Worm (Caenorhabditis elegans) whole organism, L4 larva: ENCODE data around the gene polq-1.

ENCODE experiments used
- D1046.2 ChIP-seq: fragments of 200-800 bp; sonication (Bioruptor generic); IDR thresholded peaks from 2 replicates; pipeline ENCODE4 v1.3.6; 2022; ENCODE audit warnings: missing genetic modification characterization, missing compliant biosample characterization
- F10B5.3 ChIP-seq: sonication (generic microtip); optimal IDR thresholded peaks from 2 replicates; lab custom pipeline; 2016; ENCODE audit warnings: mild to moderate bottlenecking, missing genetic modification characterization, missing compliant biosample characterization
- F26F4.8 ChIP-seq: fragments of 200-800 bp; sonication (Bioruptor generic); conservative IDR thresholded peaks from 2 replicates; pipeline ENCODE4 v1.3.6; 2022; ENCODE audit warnings: missing genetic modification characterization, missing compliant biosample characterization
- F49E8.2 ChIP-seq: sonication (generic microtip); optimal IDR thresholded peaks from 2 replicates; lab custom pipeline; 2016; ENCODE audit warnings: missing compliant biosample characterization, mild to moderate bottlenecking, missing genetic modification characterization, borderline replicate concordance
- T20F7.1 ChIP-seq: fragments of 200-800 bp; sonication (Bioruptor generic); optimal IDR thresholded peaks from 2 replicates; lab custom pipeline; 2018; ENCODE audit warnings: mild to moderate bottlenecking, missing genetic modification characterization, missing compliant biosample characterization
- Y105C5A.15 ChIP-seq: fragments of 200-800 bp; sonication (Bioruptor generic); IDR thresholded peaks from 2 replicates; pipeline ENCODE4 v1.3.6; 2022; ENCODE audit warnings: missing genetic modification characterization, missing compliant biosample characterization
- Y48G9A.11 ChIP-seq: fragments of 200-800 bp; sonication (Bioruptor generic); IDR thresholded peaks from 2 replicates; pipeline ENCODE4 v1.3.6; 2022; ENCODE audit warnings: missing genetic modification reagents, missing genetic modification characterization, missing compliant biosample characterization
- Y5F2A.4 ChIP-seq: fragments of 200-800 bp; sonication (Bioruptor generic); optimal IDR thresholded peaks from 2 replicates; lab custom pipeline; 2018; ENCODE audit warnings: mild to moderate bottlenecking, missing genetic modification characterization, missing compliant biosample characterization
- ZK337.2 ChIP-seq: fragments of 200-800 bp; sonication (Bioruptor generic); IDR thresholded peaks from 2 replicates; pipeline ENCODE4 v1.3.6; 2022; ENCODE audit warnings: missing genetic modification reagents, missing genetic modification characterization, missing compliant biosample characterization
- aly-2 ChIP-seq: sonication (generic microtip); optimal IDR thresholded peaks from 2 replicates; lab custom pipeline; 2018; ENCODE audit warnings: missing biosample characterization, missing genetic modification characterization
- arid-1 ChIP-seq: fragments of 200-800 bp; sonication (Bioruptor generic); conservative IDR thresholded peaks from 2 replicates; pipeline ENCODE4 v1.3.6; 2022; ENCODE audit warnings: missing genetic modification reagents, missing genetic modification characterization, missing compliant biosample characterization
- ceh-20 ChIP-seq: fragments of 200-800 bp; sonication (Bioruptor generic); IDR thresholded peaks from 2 replicates; pipeline ENCODE4 v1.3.6; 2022; ENCODE audit warnings: missing genetic modification reagents, missing genetic modification characterization, missing compliant biosample characterization
- ceh-44 ChIP-seq: fragments of 200-800 bp; sonication (Bioruptor generic); IDR thresholded peaks from 2 replicates; pipeline ENCODE4 v1.3.6; 2022; ENCODE audit warnings: missing genetic modification reagents, missing genetic modification characterization, missing compliant biosample characterization
- ces-1 ChIP-seq: fragments of 150-350 bp; sonication (generic microtip); optimal IDR thresholded peaks from 4 replicates; lab custom pipeline; 2014; ENCODE audit warnings: missing biosample characterization, missing genetic modification reagents, missing genetic modification characterization
- ctbp-1 ChIP-seq: fragments of 200-800 bp; sonication (Bioruptor generic); IDR thresholded peaks from 2 replicates; pipeline ENCODE4 v1.3.6; 2022; ENCODE audit warnings: missing genetic modification reagents, missing genetic modification characterization, missing compliant biosample characterization
- daf-12 ChIP-seq: fragments of 150-350 bp; optimal IDR thresholded peaks from 2 replicates; lab custom pipeline; 2014; ENCODE audit warnings: missing biosample characterization, missing genetic modification reagents, missing genetic modification characterization
- daf-16 ChIP-seq, 3 experiments: sonication (generic microtip); optimal IDR thresholded peaks; 2 replicates each; lab custom pipeline; 2016 to 2017; ENCODE audit warnings: missing genetic modification characterization in 3 of 3, missing genetic modification reagents in 3 of 3, mild to moderate bottlenecking in 2 of 3, missing compliant biosample characterization in 2 of 3, missing biosample characterization in 1 of 3, moderate library complexity in 1 of 3
- dmd-8 ChIP-seq: fragments of 200-800 bp; sonication (Bioruptor generic); IDR thresholded peaks from 2 replicates; pipeline ENCODE4 v1.3.6; 2022; ENCODE audit warnings: missing genetic modification characterization, missing compliant biosample characterization
- dmd-9 ChIP-seq: fragments of 200-800 bp; sonication (Bioruptor generic); IDR thresholded peaks from 2 replicates; pipeline ENCODE4 v1.3.6; 2022; ENCODE audit warnings: missing genetic modification reagents, missing genetic modification characterization, missing compliant biosample characterization
- dpl-1 ChIP-seq: fragments of 150-350 bp; optimal IDR thresholded peaks from 2 replicates; lab custom pipeline; 2014; ENCODE audit warnings: missing biosample characterization, missing genetic modification reagents, missing genetic modification characterization
- fkh-10 ChIP-seq: fragments of 150-350 bp; optimal IDR thresholded peaks from 2 replicates; lab custom pipeline; 2014; ENCODE audit warnings: missing biosample characterization, missing genetic modification reagents, missing genetic modification characterization
- gei-8 ChIP-seq: fragments of 200-800 bp; sonication (Bioruptor generic); optimal IDR thresholded peaks from 2 replicates; lab custom pipeline; 2018; ENCODE audit warnings: mild to moderate bottlenecking, missing genetic modification characterization, missing compliant biosample characterization
- hlh-11 ChIP-seq: fragments of 200-800 bp; sonication (Bioruptor generic); optimal IDR thresholded peaks from 2 replicates; lab custom pipeline; 2018; ENCODE audit warnings: mild to moderate bottlenecking, missing genetic modification characterization, missing compliant biosample characterization
- hmg-1.1 ChIP-seq: fragments of 200-800 bp; sonication (Bioruptor generic); IDR thresholded peaks from 2 replicates; pipeline ENCODE4 v1.3.6; 2022; ENCODE audit warnings: missing genetic modification reagents, missing genetic modification characterization, missing compliant biosample characterization
- jun-1 ChIP-seq: fragments of 150-350 bp; optimal IDR thresholded peaks from 2 replicates; lab custom pipeline; 2014; ENCODE audit warnings: missing biosample characterization, missing genetic modification reagents, missing genetic modification characterization
- lin-38 ChIP-seq: fragments of 200-800 bp; sonication (Bioruptor generic); IDR thresholded peaks from 2 replicates; pipeline ENCODE4 v1.3.6; 2022; ENCODE audit warnings: missing genetic modification reagents, missing genetic modification characterization, missing compliant biosample characterization
- lsy-2 ChIP-seq, 2 experiments: fragments of 150-350 bp in 1 of 2; sonication (generic microtip) in 1 of 2; optimal IDR thresholded peaks; 2 replicates each; lab custom pipeline; 2014 to 2017; ENCODE audit warnings: missing biosample characterization in 2 of 2, missing genetic modification characterization in 2 of 2
- mdl-1 ChIP-seq, 2 experiments: fragments of 150-350 bp in 1 of 2; sonication (generic microtip) in 1 of 2; optimal IDR thresholded peaks; 2 replicates each; lab custom pipeline; 2014 to 2017; ENCODE audit warnings: missing biosample characterization in 2 of 2, missing genetic modification characterization in 2 of 2
- mep-1 ChIP-seq: fragments of 150-350 bp; sonication (generic microtip); optimal IDR thresholded peaks from 3 replicates; lab custom pipeline; 2014; ENCODE audit warnings: missing biosample characterization, missing genetic modification characterization
- mes-2 ChIP-seq: sonication (generic microtip); optimal IDR thresholded peaks from 2 replicates; lab custom pipeline; 2016; ENCODE audit warnings: missing genotype, mild to moderate bottlenecking, missing genetic modification characterization, missing compliant biosample characterization; ENCODE audit not compliant: poor library complexity, severe bottlenecking
- mxl-3 ChIP-seq: fragments of 200-800 bp; sonication (Bioruptor generic); optimal IDR thresholded peaks from 2 replicates; lab custom pipeline; 2018; ENCODE audit warnings: mild to moderate bottlenecking, missing genetic modification characterization, missing compliant biosample characterization
- nhr-102 ChIP-seq: sonication (generic microtip); optimal IDR thresholded peaks from 2 replicates; lab custom pipeline; 2016; ENCODE audit warnings: mild to moderate bottlenecking, missing genetic modification characterization, moderate library complexity, missing compliant biosample characterization
- nhr-11 ChIP-seq: fragments of 150-350 bp; optimal IDR thresholded peaks from 2 replicates; lab custom pipeline; 2014; ENCODE audit warnings: missing biosample characterization, missing genetic modification characterization
- nhr-42 ChIP-seq: fragments of 200-800 bp; sonication (Bioruptor generic); IDR thresholded peaks from 2 replicates; pipeline ENCODE4 v1.3.6; 2022; ENCODE audit warnings: missing genetic modification characterization, missing compliant biosample characterization
- nhr-48 ChIP-seq: sonication (generic microtip); optimal IDR thresholded peaks from 2 replicates; lab custom pipeline; 2016; ENCODE audit warnings: mild to moderate bottlenecking, missing genetic modification characterization, missing compliant biosample characterization
- nhr-76 ChIP-seq: fragments of 150-350 bp; optimal IDR thresholded peaks from 2 replicates; lab custom pipeline; 2014; ENCODE audit warnings: missing biosample characterization, missing genetic modification characterization
- nhr-77 ChIP-seq: fragments of 150-350 bp; optimal IDR thresholded peaks from 2 replicates; lab custom pipeline; 2014; ENCODE audit warnings: missing biosample characterization, missing genetic modification characterization
- pqm-1 ChIP-seq: sonication (generic microtip); optimal IDR thresholded peaks from 2 replicates; lab custom pipeline; 2017; ENCODE audit warnings: missing biosample characterization, missing genetic modification characterization
- saeg-2 ChIP-seq: fragments of 200-800 bp; sonication (Bioruptor generic); IDR thresholded peaks from 2 replicates; pipeline ENCODE4 v1.3.6; 2022; ENCODE audit warnings: missing genetic modification reagents, missing genetic modification characterization, missing compliant biosample characterization
- skn-1 ChIP-seq: fragments of 150-350 bp; optimal IDR thresholded peaks from 2 replicates; lab custom pipeline; 2014; ENCODE audit warnings: missing biosample characterization, missing genetic modification characterization
- tra-1 ChIP-seq: fragments of 200-800 bp; sonication (Bioruptor generic); IDR thresholded peaks from 2 replicates; pipeline ENCODE4 v1.3.6; 2022; ENCODE audit warnings: missing genetic modification reagents, missing genetic modification characterization, missing compliant biosample characterization
- unc-130 ChIP-seq: sonication (generic microtip); optimal IDR thresholded peaks from 2 replicates; lab custom pipeline; 2016; ENCODE audit warnings: missing genetic modification reagents, missing genetic modification characterization, missing compliant biosample characterization
- vab-7 ChIP-seq: fragments of 200-800 bp; sonication (Bioruptor generic); IDR thresholded peaks from 2 replicates; pipeline ENCODE4 v1.3.6; 2022; ENCODE audit warnings: missing genetic modification reagents, missing genetic modification characterization, missing compliant biosample characterization
- zfp-3 ChIP-seq: fragments of 200-800 bp; sonication (Bioruptor generic); conservative IDR thresholded peaks from 2 replicates; pipeline ENCODE4 v1.3.6; 2022; ENCODE audit warnings: missing genetic modification reagents, missing genetic modification characterization, missing compliant biosample characterization
- ztf-7 ChIP-seq: fragments of 150-350 bp; optimal IDR thresholded peaks from 2 replicates; lab custom pipeline; 2014; ENCODE audit warnings: missing biosample characterization, missing genetic modification characterization

polq-1 gene

ce11 chrIII:5769726-5770235 lies 33.2 kb downstream of the polq-1 start, which contains the start of gene cutl-23 (continued):
- TF ChIP-seq nhr-11 (tag; lab: Kevin White, UChicago) = no peak

DNA sequence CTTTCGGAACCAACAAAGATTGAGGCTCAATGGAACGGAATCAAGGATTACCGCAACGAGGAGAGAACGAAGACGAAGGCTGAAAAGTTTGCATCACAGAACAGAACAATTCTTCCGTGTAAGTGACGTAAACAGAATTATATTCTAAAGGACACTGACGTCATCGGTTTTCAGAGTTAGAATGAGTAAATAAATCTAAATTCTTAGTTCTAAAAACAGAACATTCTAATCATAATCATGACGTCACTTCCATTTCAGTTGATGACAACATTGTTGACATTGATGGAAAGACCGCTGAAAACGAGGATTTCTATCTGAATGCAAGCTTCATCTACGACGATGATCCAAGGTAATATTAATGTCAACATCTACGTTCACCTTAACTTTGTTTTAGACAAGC lies 39.0 kb downstream of the polq-1 start:
- TF ChIP-seq tra-1 (GFP tag; lab: Robert Waterston, UW) = no peak
- no peak for TF ChIP-seq nhr-76 (tag; lab: Kevin White, UChicago)
- TF ChIP-seq, all 104 proteins: peak for 0

DNA sequence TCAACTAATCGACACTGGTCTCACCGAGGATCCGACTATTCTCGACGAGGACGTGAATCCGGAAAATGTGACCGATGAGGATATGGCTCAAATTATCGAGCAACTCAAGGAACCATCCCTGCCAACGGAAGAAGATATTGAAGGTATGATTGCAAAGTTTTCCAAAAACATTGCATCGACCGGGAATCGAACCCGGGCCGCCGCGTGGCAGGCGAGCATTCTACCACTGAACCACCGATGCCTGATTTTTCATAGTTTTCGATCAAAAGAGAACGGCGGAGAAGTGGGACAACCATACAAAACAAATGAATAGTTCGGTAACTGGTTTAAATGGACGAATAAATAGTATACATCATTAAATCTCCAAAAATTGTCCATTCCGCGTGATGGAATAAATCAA lies 41.1 kb downstream of the polq-1 start:
- TF ChIP-seq pqm-1 (tag; lab: Kevin White, UChicago) (no peak), daf-16 (GFP tag; optimal IDR thresholded peaks at IDR 0.05; lab: Kevin White, UChicago) (peak in 1 of 2 experiments; percentile 39), daf-16 (tag; optimal IDR thresholded peaks at IDR 0.05; lab: Kevin White, UChicago) (no peak), fkh-10 (no peak), nhr-77 (tag; lab: Kevin White, UChicago) (no peak), unc-130 (GFP tag; lab: Kevin White, UChicago) (peak; percentile 50), ces-1 (GFP tag; lab: Kevin White, UChicago) (no peak), T20F7.1 (no peak), skn-1 (no peak), aly-2 (tag; lab: Kevin White, UChicago) (no peak), nhr-48 (no peak), ceh-44 (GFP tag; lab: Robert Waterston, UW) (no peak), jun-1 (tag; lab: Kevin White, UChicago) (no peak), lin-38 (GFP tag; lab: Robert Waterston, UW) (peak; percentile 71), F10B5.3 (tag; lab: Kevin White, UChicago) (no peak), Y5F2A.4 (GFP tag; lab: Kevin White, UChicago) (no peak), daf-12 (tag; lab: Kevin White, UChicago) (no peak), mxl-3 (peak; percentile 50), zfp-3 (no peak), dmd-9 (GFP tag; lab: Robert Waterston, UW) (0 out of 2 replicates have a peak, but pooled peaks have one; percentile 14), mep-1 (tag; lab: Kevin White, UChicago) (peak; percentile 14), saeg-2 (GFP tag; lab: Robert Waterston, UW) (no peak), Y105C5A.15 (GFP tag; lab: Robert Waterston, UW) (peak; percentile 76; the same call in 1 of the 2 replicates), vab-7 (GFP tag; lab: Robert Waterston, UW) (peak; percentile 62), nhr-42 (GFP tag; lab: Robert Waterston, UW) (no peak), ctbp-1 (GFP tag; lab: Robert Waterston, UW) (peak; percentile 73), D1046.2 (GFP tag; lab: Robert Waterston, UW) (0 out of 2 replicates have a peak, but pooled peaks have one; percentile 70), arid-1 (GFP tag; lab: Robert Waterston, UW) (peak; percentile 10; the same call in 1 of the 2 replicates), tra-1 (GFP tag; lab: Robert Waterston, UW) (peak; percentile 50), ceh-20 (no peak), hmg-1.1 (peak; percentile 50; the same call in 1 of the 2 replicates), lsy-2 (tag; optimal IDR thresholded peaks at IDR 0.05; lab: Kevin White, UChicago) (peak in 1 of 2 experiments; percentile 20), dpl-1 (GFP tag; lab: Kevin White, UChicago) (no peak), ztf-7 (tag; lab: Kevin White, UChicago) (no peak), dmd-8 (GFP tag; lab: Robert Waterston, UW) (0 out of 2 replicates have a peak, but pooled peaks have one; percentile 65), F49E8.2 (tag; lab: Kevin White, UChicago) (no peak), mdl-1 (tag; optimal IDR thresholded peaks at IDR 0.05; lab: Kevin White, UChicago) (no peak), mes-2 (tag; lab: Kevin White, UChicago) (peak; percentile 17), ZK337.2 (GFP tag; lab: Robert Waterston, UW) (no peak), gei-8 (GFP tag; lab: Kevin White, UChicago) (no peak), nhr-102 (tag; lab: Kevin White, UChicago) (peak; percentile 6), Y48G9A.11 (peak; percentile 73; the same call in 1 of the 2 replicates), F26F4.8 (peak; percentile 53), hlh-11 (tag; lab: Kevin White, UChicago) (no peak)
